Fruit fly (Drosophila melanogaster): ENCODE results near the gene Dysb.
A peak's percentile ranks its signal among the peaks of the same experiment; 100 is the strongest.

Gene Dysb

DNA sequence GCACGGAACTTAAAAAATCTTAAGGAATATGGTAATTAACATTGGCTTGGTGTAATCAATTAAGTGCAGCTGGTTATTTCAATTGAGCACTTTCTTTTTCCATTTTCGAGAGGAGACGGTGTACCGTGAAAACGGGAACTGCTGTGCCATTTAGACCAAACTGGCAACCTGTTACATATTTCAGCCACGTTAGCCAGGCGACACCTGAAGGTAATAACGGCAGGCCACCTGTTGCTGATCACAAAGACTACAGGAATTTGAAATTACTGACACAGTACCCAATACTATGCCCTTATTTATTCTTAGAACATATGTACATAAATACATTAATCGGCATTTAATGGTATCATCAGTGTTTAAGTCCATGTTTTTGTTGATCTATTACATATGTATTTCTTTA lies 25.3 kb upstream of the Dysb start:
- no peak for TF ChIP-seq chn (GFP tag; optimal IDR thresholded peaks at IDR 0.05)
- no peak for TF ChIP-seq Atf6 (GFP tag; IDR thresholded peaks at IDR 0.05)
- TF ChIP-seq CG16863 (GFP tag; optimal IDR thresholded peaks at IDR 0.05): no peak
- TF ChIP-seq ttk (GFP tag; IDR thresholded peaks at IDR 0.05): no peak
- TF ChIP-seq Ptx1 (GFP tag; IDR thresholded peaks at IDR 0.05): no peak
- TF ChIP-seq CG9876 (GFP tag; optimal IDR thresholded peaks at IDR 0.05): no peak
- no peak for TF ChIP-seq Abd-B (GFP tag; optimal IDR thresholded peaks at IDR 0.05)
- no peak for TF ChIP-seq CG11696 (GFP tag; IDR thresholded peaks at IDR 0.05)
- TF ChIP-seq zfh2 (GFP tag; optimal IDR thresholded peaks at IDR 0.05): no peak
- no peak for TF ChIP-seq CG4404 (GFP tag; IDR thresholded peaks at IDR 0.05)
- no peak for TF ChIP-seq Xbp1 (GFP tag; optimal IDR thresholded peaks at IDR 0.05)
- no peak for TF ChIP-seq Hmr (GFP tag; optimal IDR thresholded peaks at IDR 0.05)
- no peak for TF ChIP-seq PHDP (tag; optimal IDR thresholded peaks at IDR 0.05)
- TF ChIP-seq MBD-R2 (GFP tag; IDR thresholded peaks at IDR 0.05): no peak
- TF ChIP-seq kah (GFP tag; optimal IDR thresholded peaks at IDR 0.05): no peak
- TF ChIP-seq HmgZ (tag; optimal IDR thresholded peaks at IDR 0.05): no peak
- TF ChIP-seq CG15073 (GFP tag; optimal IDR thresholded peaks at IDR 0.05): no peak
- TF ChIP-seq CG2712 (tag; optimal IDR thresholded peaks at IDR 0.05): no peak
- TF ChIP-seq Gug (GFP tag; IDR thresholded peaks at IDR 0.05): no peak
- no peak for TF ChIP-seq CG17568 (GFP tag; optimal IDR thresholded peaks at IDR 0.05)

DNA sequence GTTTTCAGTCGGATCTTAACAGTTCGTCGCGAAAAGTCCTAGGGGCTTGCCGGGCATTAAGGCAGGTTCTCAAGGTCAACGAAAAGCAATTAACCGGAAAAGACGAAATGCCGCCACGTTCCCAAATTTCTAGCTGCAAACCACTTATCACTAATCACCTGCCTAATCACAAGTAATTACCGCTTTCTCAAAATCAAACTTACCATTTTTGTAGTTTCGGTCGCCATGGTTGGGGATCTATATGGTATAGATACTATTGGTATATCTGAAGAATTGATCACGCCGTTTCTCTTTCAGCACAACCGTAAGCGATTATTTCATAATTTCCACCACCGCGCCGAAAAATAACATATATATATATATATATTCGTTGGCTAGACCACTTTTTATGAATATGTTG lies 21.7 kb upstream of the Dysb start:
- peak; percentile 69 for TF ChIP-seq exex (tag; optimal IDR thresholded peaks at IDR 0.05)
- peak; percentile 61 for TF ChIP-seq zen (tag; optimal IDR thresholded peaks at IDR 0.05)
- no peak for TF ChIP-seq eve (GFP tag; optimal IDR thresholded peaks at IDR 0.05)
- no peak for TF ChIP-seq CG9215 (GFP tag; IDR thresholded peaks at IDR 0.05)
- TF ChIP-seq Sox100B (GFP tag; optimal IDR thresholded peaks at IDR 0.05): no peak

DNA sequence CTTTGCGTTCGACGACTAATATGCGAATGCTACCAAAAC lies 21.5 kb upstream of the Dysb start, which contains the start of gene Indy:
TSS of gene Indy (minus strand) at position 35 of the 39 bp plus-strand sequence.
- TF ChIP-seq CG10366 (GFP tag; IDR thresholded peaks at IDR 0.05): no peak
- no peak for TF ChIP-seq kay (GFP tag; optimal IDR thresholded peaks at IDR 0.05)
- TF ChIP-seq CG15011 (GFP tag; optimal IDR thresholded peaks at IDR 0.05): no peak
- no peak for TF ChIP-seq CG5180 (GFP tag; optimal IDR thresholded peaks at IDR 0.05)
- no peak for TF ChIP-seq CG10565 (GFP tag; optimal IDR thresholded peaks at IDR 0.05)
- no peak for TF ChIP-seq onecut (GFP tag; IDR thresholded peaks at IDR 0.05)
- TF ChIP-seq Adf1 (GFP tag; IDR thresholded peaks at IDR 0.05): no peak
- TF ChIP-seq CG6689 (GFP tag; IDR thresholded peaks at IDR 0.05): no peak
- TF ChIP-seq CG17829 (tag; optimal IDR thresholded peaks at IDR 0.05): no peak
- no peak for TF ChIP-seq CG13775 (GFP tag; optimal IDR thresholded peaks at IDR 0.05)
- TF ChIP-seq vvl (GFP tag; IDR thresholded peaks at IDR 0.05): 0 out of 2 replicates have a peak, but pooled peaks have one; percentile 10
- no peak for TF ChIP-seq Dek (tag; optimal IDR thresholded peaks at IDR 0.05)
- no peak for TF ChIP-seq CG6654 (GFP tag; optimal IDR thresholded peaks at IDR 0.05)
- no peak for TF ChIP-seq hb (GFP tag; IDR thresholded peaks at IDR 0.05; ENCODE audit: partially characterized antibody)
- no peak for TF ChIP-seq NC2β (GFP tag; optimal IDR thresholded peaks at IDR 0.05)
- TF ChIP-seq lab (GFP tag; optimal IDR thresholded peaks at IDR 0.05): peak; percentile 48
- no peak for TF ChIP-seq dm (GFP tag; optimal IDR thresholded peaks at IDR 0.05)
- no peak for TF ChIP-seq ssp (GFP tag; IDR thresholded peaks at IDR 0.05)
- no peak for TF ChIP-seq Bgb (GFP tag; IDR thresholded peaks at IDR 0.05; ENCODE audit: partially characterized antibody)
- TF ChIP-seq pros (GFP tag; optimal IDR thresholded peaks at IDR 0.05): no peak
- TF ChIP-seq HLH54F (GFP tag; optimal IDR thresholded peaks at IDR 0.05): no peak
- no peak for TF ChIP-seq HmgD (GFP tag; optimal IDR thresholded peaks at IDR 0.05)
- TF ChIP-seq unc-4 (GFP tag; IDR thresholded peaks at IDR 0.05; ENCODE audit: partially characterized antibody): no peak
- TF ChIP-seq ewg (GFP tag; optimal IDR thresholded peaks at IDR 0.05): no peak
- no peak for TF ChIP-seq CG12236 (GFP tag; optimal IDR thresholded peaks at IDR 0.05)
- TF ChIP-seq wek (GFP tag; optimal IDR thresholded peaks at IDR 0.05): no peak
- TF ChIP-seq CG6254 (GFP tag; optimal IDR thresholded peaks at IDR 0.05): no peak
- no peak for TF ChIP-seq jing (GFP tag; optimal IDR thresholded peaks at IDR 0.05)
